Fruit fly (Drosophila melanogaster) Kc167 (cell line): ENCODE measurements around the gene noi.

Source experiments
- Myc ChIP-seq: fragments of >200 bp; optimal IDR thresholded peaks from 2 replicates; lab custom pipeline; 2017; ENCODE audit warnings: missing external identifiers
- Sin3A ChIP-seq: fragments of >200 bp; optimal IDR thresholded peaks from 2 replicates; lab custom pipeline; 2018; ENCODE audit warnings: missing external identifiers
- h ChIP-seq: fragments of >200 bp; optimal IDR thresholded peaks from 3 replicates; lab custom pipeline; 2018; ENCODE audit warnings: missing external identifiers
- psq ChIP-seq: fragments of >200 bp; optimal IDR thresholded peaks from 2 replicates; lab custom pipeline; 2017; ENCODE audit warnings: missing external identifiers
- ttk ChIP-seq: sonication (Bioruptor generic); optimal IDR thresholded peaks from 2 replicates; lab custom pipeline; 2017; ENCODE audit warnings: missing external identifiers

- TF ChIP-seq Myc (lab: Kevin White, UChicago) (no peak), ttk (lab: Kevin White, UChicago) (no peak), h (lab: Kevin White, UChicago) (no peak), psq (lab: Kevin White, UChicago) (no peak), Sin3A (lab: Kevin White, UChicago) (no peak)
Observed at dm6 chr3R:5568590-5568989, 22.7 kb downstream of the noi start, which contains the start of the genes CG2931 and Rheb.
